Worm (Caenorhabditis elegans) whole organism, young adult: ENCODE results near the gene crn-4.

ENCODE experiments used
- F33H1.4 ChIP-seq: fragments of 200-800 bp; sonication (Bioruptor generic); IDR thresholded peaks from 2 replicates; pipeline ENCODE4 v1.3.6; 2022; ENCODE audit warnings: missing genetic modification reagents, missing genetic modification characterization, missing compliant biosample characterization
- F37B4.10 ChIP-seq: fragments of 200-800 bp; sonication (Bioruptor generic); IDR thresholded peaks from 2 replicates; pipeline ENCODE4 v1.3.6; 2022; ENCODE audit warnings: missing genetic modification characterization, missing compliant biosample characterization
- F57A8.1 ChIP-seq: fragments of 200-800 bp; sonication (Bioruptor generic); optimal IDR thresholded peaks from 2 replicates; lab custom pipeline; 2018; ENCODE audit warnings: mild to moderate bottlenecking, missing genetic modification characterization, moderate library complexity, missing compliant biosample characterization
- Y53G8AR.9 ChIP-seq: fragments of 200-800 bp; sonication (Bioruptor generic); conservative IDR thresholded peaks from 2 replicates; pipeline ENCODE4 v1.3.6; 2022; ENCODE audit warnings: missing genetic modification reagents, missing genetic modification characterization, missing compliant biosample characterization
- Y95B8A.8 ChIP-seq: fragments of 200-800 bp; sonication (Bioruptor generic); IDR thresholded peaks from 2 replicates; pipeline ENCODE4 v1.3.6; 2022; ENCODE audit warnings: missing genetic modification reagents, missing genetic modification characterization, missing compliant biosample characterization
- ZK185.1 ChIP-seq: sonication (generic microtip); optimal IDR thresholded peaks from 2 replicates; lab custom pipeline; 2016; ENCODE audit warnings: mild to moderate bottlenecking, missing genetic modification characterization, missing compliant biosample characterization; ENCODE audit not compliant: poor library complexity, severe bottlenecking
- ama-1 ChIP-seq, 3 experiments: fragments of 150-350 bp in 1 of 3; sonication (generic microtip) in 2 of 3; optimal IDR thresholded peaks; 2 replicates each; lab custom pipeline; 2014 to 2018; ENCODE audit warnings: missing biosample characterization in 2 of 3, missing genetic modification characterization in 2 of 3, missing genetic modification reagents in 2 of 3
- aptf-2 ChIP-seq: fragments of 200-800 bp; sonication (Bioruptor generic); conservative IDR thresholded peaks from 2 replicates; pipeline ENCODE4 v1.3.6; 2022; ENCODE audit warnings: missing genetic modification reagents, missing genetic modification characterization, missing compliant biosample characterization
- attf-5 ChIP-seq: fragments of 200-800 bp; sonication (Bioruptor generic); optimal IDR thresholded peaks from 2 replicates; lab custom pipeline; 2018; ENCODE audit warnings: mild to moderate bottlenecking, missing genetic modification characterization, missing compliant biosample characterization
- bed-2 ChIP-seq: fragments of 200-800 bp; sonication (Bioruptor generic); IDR thresholded peaks from 2 replicates; pipeline ENCODE4 v1.3.6; 2022; ENCODE audit warnings: missing genetic modification reagents, missing genetic modification characterization, missing compliant biosample characterization
- ceh-100 ChIP-seq: fragments of 200-800 bp; sonication (Bioruptor generic); IDR thresholded peaks from 2 replicates; pipeline ENCODE4 v1.3.6; 2022; ENCODE audit warnings: missing genetic modification reagents, missing genetic modification characterization, missing compliant biosample characterization
- ceh-91 ChIP-seq: fragments of 200-800 bp; sonication (Bioruptor generic); IDR thresholded peaks from 2 replicates; pipeline ENCODE4 v1.3.6; 2022; ENCODE audit warnings: missing genetic modification reagents, missing genetic modification characterization, missing compliant biosample characterization
- dpl-1 ChIP-seq: fragments of 150-350 bp; optimal IDR thresholded peaks from 2 replicates; lab custom pipeline; 2014; ENCODE audit warnings: missing biosample characterization, missing genetic modification reagents, missing genetic modification characterization
- egrh-3 ChIP-seq: fragments of 200-800 bp; sonication (Bioruptor generic); IDR thresholded peaks from 2 replicates; pipeline ENCODE4 v1.3.6; 2022; ENCODE audit warnings: missing genetic modification reagents, missing genetic modification characterization, missing compliant biosample characterization
- gei-17 ChIP-seq: fragments of 200-800 bp; sonication (Bioruptor generic); optimal IDR thresholded peaks from 2 replicates; lab custom pipeline; 2018; ENCODE audit warnings: mild to moderate bottlenecking, missing genetic modification characterization, missing compliant biosample characterization
- hlh-12 ChIP-seq: sonication (generic microtip); optimal IDR thresholded peaks from 2 replicates; lab custom pipeline; 2016; ENCODE audit warnings: missing genetic modification characterization, missing compliant biosample characterization
- hsf-1 ChIP-seq: fragments of 200-800 bp; sonication (Bioruptor generic); IDR thresholded peaks from 2 replicates; pipeline ENCODE4 v1.3.6; 2022; ENCODE audit warnings: missing genetic modification reagents, missing genetic modification characterization, missing compliant biosample characterization
- lag-1 ChIP-seq: fragments of 200-800 bp; sonication (Bioruptor generic); IDR thresholded peaks from 2 replicates; pipeline ENCODE4 v1.3.6; 2022; ENCODE audit warnings: missing genetic modification reagents, missing genetic modification characterization, missing compliant biosample characterization
- let-607 ChIP-seq, 2 experiments: fragments of 200-800 bp in 1 of 2; sonication (Bioruptor generic) in 1 of 2; sonication (generic microtip) in 1 of 2; optimal IDR thresholded peaks; 2 replicates each; lab custom pipeline; 2016 to 2018; ENCODE audit warnings: mild to moderate bottlenecking in 2 of 2, missing compliant biosample characterization in 2 of 2, missing genetic modification characterization in 2 of 2, moderate library complexity in 2 of 2, missing genotype in 1 of 2
- lin-40 ChIP-seq: sonication (generic microtip); optimal IDR thresholded peaks from 2 replicates; lab custom pipeline; 2016; ENCODE audit warnings: missing genetic modification characterization, mild to moderate bottlenecking, missing compliant biosample characterization, missing genotype, missing genetic modification reagents
- lin-54 ChIP-seq: fragments of 200-800 bp; sonication (Bioruptor generic); optimal IDR thresholded peaks from 2 replicates; lab custom pipeline; 2018; ENCODE audit warnings: mild to moderate bottlenecking, missing genetic modification characterization, missing compliant biosample characterization
- madf-8 ChIP-seq: fragments of 200-800 bp; sonication (Bioruptor generic); conservative IDR thresholded peaks from 2 replicates; pipeline ENCODE4 v1.3.6; 2022; ENCODE audit warnings: missing genetic modification reagents, missing genetic modification characterization, missing compliant biosample characterization
- mes-4 ChIP-seq: sonication (generic microtip); optimal IDR thresholded peaks from 2 replicates; lab custom pipeline; 2016; ENCODE audit warnings: missing genotype, missing genetic modification characterization, missing compliant biosample characterization
- nfya-1 ChIP-seq: sonication (generic microtip); optimal IDR thresholded peaks from 2 replicates; lab custom pipeline; 2017; ENCODE audit warnings: antibody characterized with exemption, missing compliant biosample characterization, missing genetic modification characterization, borderline replicate concordance; ENCODE audit not compliant: insufficient read depth
- nhr-120 ChIP-seq: fragments of 200-800 bp; sonication (Bioruptor generic); IDR thresholded peaks from 2 replicates; pipeline ENCODE4 v1.3.6; 2022; ENCODE audit warnings: missing genetic modification characterization, missing compliant biosample characterization
- nhr-80 ChIP-seq: sonication (generic microtip); optimal IDR thresholded peaks from 2 replicates; lab custom pipeline; 2016; ENCODE audit warnings: missing genetic modification characterization, missing compliant biosample characterization
- nhr-90 ChIP-seq: sonication (generic microtip); optimal IDR thresholded peaks from 2 replicates; lab custom pipeline; 2016; ENCODE audit warnings: missing genotype, mild to moderate bottlenecking, missing genetic modification characterization, missing compliant biosample characterization
- pbrm-1 ChIP-seq: fragments of 200-800 bp; sonication (Bioruptor generic); IDR thresholded peaks from 2 replicates; pipeline ENCODE4 v1.3.6; 2022; ENCODE audit warnings: missing genetic modification reagents, missing genetic modification characterization, missing compliant biosample characterization
- snpc-3.4 ChIP-seq: sonication (generic microtip); optimal IDR thresholded peaks from 2 replicates; lab custom pipeline; 2017; ENCODE audit warnings: missing genetic modification characterization, mild to moderate bottlenecking, missing compliant biosample characterization, antibody characterized with exemption, moderate library complexity, missing genotype, missing genetic modification reagents
- tbp1 ChIP-seq: fragments of 200-800 bp; sonication (Bioruptor generic); optimal IDR thresholded peaks from 2 replicates; lab custom pipeline; 2018; ENCODE audit warnings: mild to moderate bottlenecking, missing genetic modification characterization, missing compliant biosample characterization
- tbx-9 ChIP-seq: sonication (generic microtip); optimal IDR thresholded peaks from 2 replicates; lab custom pipeline; 2016; ENCODE audit warnings: borderline replicate concordance, missing genetic modification characterization, inconsistent platforms, missing compliant biosample characterization
- unc-130 ChIP-seq: sonication (generic microtip); optimal IDR thresholded peaks from 2 replicates; lab custom pipeline; 2016; ENCODE audit warnings: missing genetic modification reagents, missing genetic modification characterization, missing compliant biosample characterization
- xnd-1 ChIP-seq: sonication (generic microtip); optimal IDR thresholded peaks from 2 replicates; lab custom pipeline; 2016; ENCODE audit warnings: missing genotype, missing genetic modification reagents, missing genetic modification characterization, missing compliant biosample characterization
- zfh-2 ChIP-seq: fragments of 200-800 bp; sonication (Bioruptor generic); conservative IDR thresholded peaks from 2 replicates; pipeline ENCODE4 v1.3.6; 2022; ENCODE audit warnings: missing genetic modification reagents, missing genetic modification characterization, missing compliant biosample characterization
- ztf-26 ChIP-seq: sonication (generic microtip); optimal IDR thresholded peaks from 2 replicates; lab custom pipeline; 2017; ENCODE audit warnings: missing genetic modification characterization, missing compliant biosample characterization

crn-4 gene

DNA sequence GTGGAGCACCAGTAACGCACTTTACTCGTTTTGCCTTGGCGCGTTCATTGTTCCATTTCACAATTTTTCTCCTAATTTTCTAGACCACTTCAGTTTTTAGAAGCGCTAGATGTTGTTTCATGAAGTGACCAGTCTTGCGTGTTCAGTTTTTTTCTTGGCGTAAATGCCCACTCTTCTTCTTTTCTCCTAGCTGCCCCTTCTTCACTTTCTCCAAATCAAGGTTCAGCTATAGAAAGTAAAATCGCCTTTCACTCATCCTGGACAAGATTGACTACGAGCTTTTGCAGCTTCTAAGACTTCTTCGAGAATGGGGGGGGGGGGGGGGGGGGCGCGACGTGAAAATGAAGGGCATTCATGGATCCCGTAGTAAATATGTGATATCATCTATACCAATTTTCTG, 45.2 kb downstream of the crn-4 start:
- TF ChIP-seq lag-1 (GFP tag; lab: Robert Waterston, UW) (no peak), Y95B8A.8 (GFP tag; lab: Robert Waterston, UW) (no peak), ZK185.1 (tag; lab: Kevin White, UChicago) (no peak), F37B4.10 (no peak), nhr-90 (tag; lab: Kevin White, UChicago) (no peak), unc-130 (GFP tag; lab: Kevin White, UChicago) (no peak), xnd-1 (tag; lab: Kevin White, UChicago) (no peak), ztf-26 (tag; lab: Kevin White, UChicago) (no peak), tbp1 (GFP tag; lab: Kevin White, UChicago) (no peak), hlh-12 (tag; lab: Kevin White, UChicago) (no peak), dpl-1 (no peak), snpc-3.4 (tag; lab: Kevin White, UChicago) (no peak), pbrm-1 (GFP tag; lab: Robert Waterston, UW) (no peak)

ce11 chrX:2212141-2212540, 45.8 kb downstream of the crn-4 start:
- TF ChIP-seq nfya-1 (no peak), zfh-2 (GFP tag; lab: Robert Waterston, UW) (0 out of 2 replicates have a peak, but pooled peaks have one; percentile 13), F33H1.4 (GFP tag; lab: Robert Waterston, UW) (no peak), aptf-2 (GFP tag; lab: Robert Waterston, UW) (no peak), nhr-120 (GFP tag; lab: Robert Waterston, UW) (no peak), gei-17 (GFP tag; lab: Kevin White, UChicago) (no peak), lin-40 (tag; lab: Kevin White, UChicago) (no peak)

ce11 chrX:2210751-2211150, 47.1 kb downstream of the crn-4 start, which contains the start of gene peb-1:
TSS of gene peb-1 (plus strand) at chrX:2211051.
- no peak for TF ChIP-seq hsf-1 (GFP tag; lab: Robert Waterston, UW)
- TF ChIP-seq ama-1 (optimal IDR thresholded peaks at IDR 0.05; lab: Kevin White, UChicago): no peak
- TF ChIP-seq ama-1 (GFP tag; optimal IDR thresholded peaks at IDR 0.05; lab: Kevin White, UChicago): no peak
- TF ChIP-seq ceh-100 (GFP tag; lab: Robert Waterston, UW): no peak
- TF ChIP-seq nhr-120 (GFP tag; lab: Robert Waterston, UW): no peak
- TF ChIP-seq egrh-3 (GFP tag; lab: Robert Waterston, UW): no peak
- TF ChIP-seq mes-4 (tag; lab: Kevin White, UChicago): no peak
- no peak for TF ChIP-seq bed-2
- no peak for TF ChIP-seq Y53G8AR.9 (GFP tag; lab: Robert Waterston, UW)
- TF ChIP-seq let-607 (tag; optimal IDR thresholded peaks at IDR 0.05; lab: Kevin White, UChicago): no peak
- TF ChIP-seq ceh-91 (GFP tag; lab: Robert Waterston, UW): no peak
- TF ChIP-seq madf-8 (GFP tag; lab: Robert Waterston, UW): no peak
- TF ChIP-seq nhr-80 (tag; lab: Kevin White, UChicago): no peak
- no peak for TF ChIP-seq lin-54 (GFP tag; lab: Kevin White, UChicago)
- no peak for TF ChIP-seq F57A8.1
- TF ChIP-seq unc-130 (GFP tag; lab: Kevin White, UChicago): no peak
- no peak for TF ChIP-seq tbx-9
- TF ChIP-seq attf-5 (GFP tag; lab: Kevin White, UChicago): no peak
